Fruit fly (Drosophila melanogaster): ENCODE measurements around the gene CheB93a.

Gene CheB93a

dm6 chr3R:21407145-21407544 lies at the start of gene CheB93a:
Gene CheB93a (plus strand): TSS chr3R:21407445.
- TF ChIP-seq CG32121 (GFP tag; IDR thresholded peaks at IDR 0.05) (no peak), CG12605 (GFP tag; IDR thresholded peaks at IDR 0.05) (no peak), gl (tag; optimal IDR thresholded peaks at IDR 0.05) (no peak), CG14655 (GFP tag; optimal IDR thresholded peaks at IDR 0.05) (no peak), Ets98B (GFP tag; IDR thresholded peaks at IDR 0.05) (no peak), rn (GFP tag; IDR thresholded peaks at IDR 0.05) (no peak), CG34367 (tag; optimal IDR thresholded peaks at IDR 0.05) (no peak), CG4496 (GFP tag; IDR thresholded peaks at IDR 0.05) (no peak), CG10348 (GFP tag; IDR thresholded peaks at IDR 0.05) (no peak), CG17806 (tag; optimal IDR thresholded peaks at IDR 0.05) (no peak), Pif1A (GFP tag; optimal IDR thresholded peaks at IDR 0.05) (no peak), CG8159 (tag; optimal IDR thresholded peaks at IDR 0.05) (no peak), CG9948 (tag; optimal IDR thresholded peaks at IDR 0.05) (no peak), D1 (tag; optimal IDR thresholded peaks at IDR 0.05) (no peak)

dm6 chr3R:21359375-21360191 lies 47.7 kb upstream of the CheB93a start:
- TF ChIP-seq CG17806 (tag; optimal IDR thresholded peaks at IDR 0.05) (no peak), EcR (GFP tag; optimal IDR thresholded peaks at IDR 0.05) (no peak), CG13204 (GFP tag; optimal IDR thresholded peaks at IDR 0.05) (no peak), CG12605 (GFP tag; IDR thresholded peaks at IDR 0.05) (no peak)

dm6 chr3R:21360192-21360535 lies 47.1 kb upstream of the CheB93a start:
- TF ChIP-seq Snoo (tag; optimal IDR thresholded peaks at IDR 0.05) (no peak), CG13204 (GFP tag; optimal IDR thresholded peaks at IDR 0.05) (no peak), CG17806 (tag; optimal IDR thresholded peaks at IDR 0.05) (no peak), Pif1B (GFP tag; optimal IDR thresholded peaks at IDR 0.05) (no peak), CG34367 (tag; optimal IDR thresholded peaks at IDR 0.05) (no peak), Pif1A (GFP tag; optimal IDR thresholded peaks at IDR 0.05) (no peak), D1 (tag; optimal IDR thresholded peaks at IDR 0.05) (no peak), CG4496 (GFP tag; IDR thresholded peaks at IDR 0.05) (no peak), CG14655 (GFP tag; optimal IDR thresholded peaks at IDR 0.05) (no peak), CG10348 (GFP tag; IDR thresholded peaks at IDR 0.05) (no peak), CG8159 (tag; optimal IDR thresholded peaks at IDR 0.05) (no peak), CG15710 (tag; optimal IDR thresholded peaks at IDR 0.05) (no peak), Ets98B (GFP tag; IDR thresholded peaks at IDR 0.05) (no peak), rn (GFP tag; IDR thresholded peaks at IDR 0.05) (no peak), fd96Ca (GFP tag; IDR thresholded peaks at IDR 0.05) (no peak), gl (tag; optimal IDR thresholded peaks at IDR 0.05) (no peak)

- TF ChIP-seq CG14655 (GFP tag; optimal IDR thresholded peaks at IDR 0.05) (no peak), CG13204 (GFP tag; optimal IDR thresholded peaks at IDR 0.05) (no peak), Ets98B (GFP tag; IDR thresholded peaks at IDR 0.05) (peak; percentile 89), Snoo (tag; optimal IDR thresholded peaks at IDR 0.05) (peak; percentile 95), CG10348 (GFP tag; IDR thresholded peaks at IDR 0.05) (peak; percentile 92), CG15710 (tag; optimal IDR thresholded peaks at IDR 0.05) (peak; percentile 97), gl (tag; optimal IDR thresholded peaks at IDR 0.05) (peak; percentile 82), CG34367 (tag; optimal IDR thresholded peaks at IDR 0.05) (peak; percentile 90), CG17806 (tag; optimal IDR thresholded peaks at IDR 0.05) (peak; percentile 90), CG4496 (GFP tag; IDR thresholded peaks at IDR 0.05) (peak; percentile 94), Pif1A (GFP tag; optimal IDR thresholded peaks at IDR 0.05) (no peak), Pif1B (GFP tag; optimal IDR thresholded peaks at IDR 0.05) (peak; percentile 92), EcR (GFP tag; optimal IDR thresholded peaks at IDR 0.05) (peak; percentile 13), CG9948 (tag; optimal IDR thresholded peaks at IDR 0.05) (peak; percentile 94), CG8159 (tag; optimal IDR thresholded peaks at IDR 0.05) (peak; percentile 96), rn (GFP tag; IDR thresholded peaks at IDR 0.05) (peak; percentile 84), CG32121 (GFP tag; IDR thresholded peaks at IDR 0.05) (peak; percentile 91), CG8301 (tag; optimal IDR thresholded peaks at IDR 0.05) (peak; percentile 93), CG12605 (GFP tag; IDR thresholded peaks at IDR 0.05) (no peak; the same call in 1 of the 2 replicates), D1 (tag; optimal IDR thresholded peaks at IDR 0.05) (no peak)
These were observed 42.0 kb upstream of the CheB93a start for dm6 chr3R:21365262-21365661.

dm6 chr3R:21368444-21368843 lies 38.8 kb upstream of the CheB93a start:
- TF ChIP-seq CG13204 (GFP tag; optimal IDR thresholded peaks at IDR 0.05) (no peak), Snoo (tag; optimal IDR thresholded peaks at IDR 0.05) (no peak), D1 (tag; optimal IDR thresholded peaks at IDR 0.05) (no peak), Pif1A (GFP tag; optimal IDR thresholded peaks at IDR 0.05) (no peak), gl (tag; optimal IDR thresholded peaks at IDR 0.05) (no peak), CG12605 (GFP tag; IDR thresholded peaks at IDR 0.05) (no peak), CG15710 (tag; optimal IDR thresholded peaks at IDR 0.05) (no peak), EcR (GFP tag; optimal IDR thresholded peaks at IDR 0.05) (no peak), CG4496 (GFP tag; IDR thresholded peaks at IDR 0.05) (no peak), CG14655 (GFP tag; optimal IDR thresholded peaks at IDR 0.05) (no peak), CG32121 (GFP tag; IDR thresholded peaks at IDR 0.05) (no peak), fd96Ca (GFP tag; IDR thresholded peaks at IDR 0.05) (no peak), Ets98B (GFP tag; IDR thresholded peaks at IDR 0.05) (no peak)
